Fruit fly (Drosophila melanogaster): ENCODE results near the gene Prp4k.

Prp4k gene

DNA sequence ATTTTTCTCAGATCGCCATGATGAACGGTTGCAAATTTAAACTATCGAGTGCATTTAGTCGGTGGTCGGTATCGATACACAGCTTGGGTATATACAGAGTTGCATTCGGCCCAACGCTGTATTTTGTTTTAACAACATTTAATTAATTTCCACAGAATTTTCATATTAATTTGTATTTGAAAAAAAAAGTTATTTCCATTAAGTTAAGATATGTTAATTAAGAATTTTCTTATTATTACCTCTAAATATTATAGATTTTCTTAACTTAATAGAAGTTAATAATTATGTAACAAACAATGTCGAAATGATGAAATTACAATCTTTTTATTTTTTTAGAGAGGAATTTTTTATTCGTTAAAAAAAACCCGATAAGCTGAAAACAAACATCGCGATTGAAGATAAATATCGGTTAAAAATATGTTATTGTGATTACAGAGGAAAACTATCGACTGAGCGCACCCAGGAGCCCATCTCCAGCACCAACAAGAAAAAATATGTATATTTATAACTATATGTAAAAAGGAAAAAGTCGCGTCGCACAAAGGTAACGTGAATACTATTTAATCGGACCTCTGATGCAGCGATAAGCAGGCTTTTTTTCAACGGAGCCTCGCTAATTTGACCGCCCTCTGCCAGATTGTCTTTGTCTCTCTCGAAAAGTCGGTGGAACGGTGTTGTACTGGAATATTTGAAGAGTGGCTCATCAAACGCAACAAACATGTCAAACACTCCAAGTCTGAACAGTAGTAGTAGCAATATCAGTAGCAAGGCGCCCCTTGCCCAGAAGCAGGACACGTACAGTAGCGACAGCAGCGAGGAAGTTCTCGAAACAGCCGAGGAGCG is 11.3 kb downstream of the Prp4k start, which contains the start of the genes rno and mri (continued):
- TF ChIP-seq crol (GFP tag; IDR thresholded peaks at IDR 0.05) (no peak), shn (GFP tag; optimal IDR thresholded peaks at IDR 0.05) (no peak), CG12155 (GFP tag; optimal IDR thresholded peaks at IDR 0.05) (peak; percentile 42), CG7786 (GFP tag; optimal IDR thresholded peaks at IDR 0.05) (no peak), CG9437 (GFP tag; optimal IDR thresholded peaks at IDR 0.05) (peak; percentile 48), bsh (GFP tag; optimal IDR thresholded peaks at IDR 0.05) (peak in 1 of 2 experiments; percentile 71), CG6791 (GFP tag; IDR thresholded peaks at IDR 0.05; ENCODE audit: partially characterized antibody) (peak; percentile 92), Nf-YC (tag; optimal IDR thresholded peaks at IDR 0.05) (peak; percentile 70), CG33557 (GFP tag; optimal IDR thresholded peaks at IDR 0.05) (peak; percentile 61), amos (GFP tag; IDR thresholded peaks at IDR 0.05; ENCODE audit: partially characterized antibody) (peak; percentile 96), CG13424 (tag; optimal IDR thresholded peaks at IDR 0.05) (peak; percentile 83), otp (GFP tag; IDR thresholded peaks at IDR 0.05) (0 out of 3 replicates have a peak, but pooled peaks have one; percentile 32), kay (GFP tag; optimal IDR thresholded peaks at IDR 0.05) (peak; percentile 33), CG32532 (GFP tag; IDR thresholded peaks at IDR 0.05) (peak; percentile 80), ERR (GFP tag; optimal IDR thresholded peaks at IDR 0.05) (no peak), CG7271 (tag; optimal IDR thresholded peaks at IDR 0.05) (no peak), CG17612 (GFP tag; IDR thresholded peaks at IDR 0.05) (no peak), fd64A (GFP tag; optimal IDR thresholded peaks at IDR 0.05) (no peak), Hr39 (optimal IDR thresholded peaks at IDR 0.05) (no peak), CG13624 (GFP tag; optimal IDR thresholded peaks at IDR 0.05) (no peak), trem (tag; optimal IDR thresholded peaks at IDR 0.05) (peak; percentile 75), slp2 (GFP tag; optimal IDR thresholded peaks at IDR 0.05) (no peak), CG11093 (GFP tag; IDR thresholded peaks at IDR 0.05) (peak; percentile 54; the same call in 1 of the 3 replicates), lov (optimal IDR thresholded peaks at IDR 0.05) (no peak), lov (GFP tag; IDR thresholded peaks at IDR 0.05) (0 out of 3 replicates have a peak, but pooled peaks have one; percentile 44), CG9215 (GFP tag; IDR thresholded peaks at IDR 0.05) (peak; percentile 73), Fer2 (tag; optimal IDR thresholded peaks at IDR 0.05) (peak; percentile 50), da (GFP tag; optimal IDR thresholded peaks at IDR 0.05) (no peak), oc (tag; optimal IDR thresholded peaks at IDR 0.05) (no peak), CG12104 (GFP tag; optimal IDR thresholded peaks at IDR 0.05) (peak; percentile 67), CG6683 (GFP tag; optimal IDR thresholded peaks at IDR 0.05) (peak; percentile 15), gem (tag; optimal IDR thresholded peaks at IDR 0.05) (peak; percentile 90), tgo (GFP tag; IDR thresholded peaks at IDR 0.05) (peak; percentile 77), zen (tag; optimal IDR thresholded peaks at IDR 0.05) (peak; percentile 81), CG18011 (GFP tag; optimal IDR thresholded peaks at IDR 0.05) (no peak), CG5180 (GFP tag; optimal IDR thresholded peaks at IDR 0.05) (peak; percentile 53), sqz (GFP tag; optimal IDR thresholded peaks at IDR 0.05) (peak; percentile 13), Abd-B (GFP tag; optimal IDR thresholded peaks at IDR 0.05) (peak; percentile 65), B-H2 (GFP tag; optimal IDR thresholded peaks at IDR 0.05) (peak; percentile 79), CG7987 (GFP tag; optimal IDR thresholded peaks at IDR 0.05) (no peak), usp (GFP tag; optimal IDR thresholded peaks at IDR 0.05) (no peak), CG13894 (tag; optimal IDR thresholded peaks at IDR 0.05) (peak; percentile 77), chm (GFP tag; IDR thresholded peaks at IDR 0.05) (peak; percentile 50), CG8290 (GFP tag; optimal IDR thresholded peaks at IDR 0.05) (peak; percentile 16), CG8290 (tag; optimal IDR thresholded peaks at IDR 0.05) (peak in 1 of 2 experiments; percentile 3), Elba2 (GFP tag; optimal IDR thresholded peaks at IDR 0.05) (peak; percentile 7), dm (GFP tag; optimal IDR thresholded peaks at IDR 0.05) (no peak), Ets65A (GFP tag) (peak; percentile 87), CG14014 (GFP tag; IDR thresholded peaks at IDR 0.05) (peak; percentile 57; the same call in 1 of the 2 replicates), ci (GFP tag; IDR thresholded peaks at IDR 0.05) (peak; percentile 61; the same call in 2 of the 3 replicates)

Data from whole organism, embryonic.